Fruit fly (Drosophila melanogaster) whole organism, pupa: ENCODE measurements around the gene CG5921.
A peak's percentile ranks its signal among the peaks of the same experiment; 100 is the strongest.

Experiments
- CG10348 ChIP-seq: fragments of 200-800 bp; sonication (Bioruptor generic); IDR thresholded peaks from 2 replicates; pipeline ENCODE4 v1.3.6; 2022; ENCODE audit warnings: missing biosample characterization, missing genetic modification characterization
- CG12605 ChIP-seq: fragments of 200-800 bp; sonication (Bioruptor generic); IDR thresholded peaks from 2 replicates; pipeline ENCODE4 v1.3.6; 2022; ENCODE audit warnings: missing biosample characterization, missing genetic modification characterization
- CG14655 ChIP-seq: fragments of 200-800 bp; sonication (Bioruptor generic); optimal IDR thresholded peaks from 3 replicates; lab custom pipeline; 2017; ENCODE audit warnings: mild to moderate bottlenecking, missing biosample characterization, missing genetic modification reagents, missing genetic modification characterization
- CG15710 ChIP-seq: fragments of 200-800 bp; sonication (Bioruptor generic); optimal IDR thresholded peaks from 2 replicates; lab custom pipeline; 2018; ENCODE audit warnings: missing biosample characterization, mild to moderate bottlenecking, missing genetic modification characterization, moderate library complexity
- CG34367 ChIP-seq: fragments of 200-800 bp; sonication (Bioruptor generic); optimal IDR thresholded peaks from 2 replicates; lab custom pipeline; 2018; ENCODE audit warnings: missing biosample characterization, mild to moderate bottlenecking, missing genetic modification characterization
- CG9948 ChIP-seq: fragments of 200-800 bp; sonication (Bioruptor generic); optimal IDR thresholded peaks from 2 replicates; lab custom pipeline; 2018; ENCODE audit warnings: missing biosample characterization, mild to moderate bottlenecking, missing genetic modification characterization, moderate library complexity
- D1 ChIP-seq: fragments of 200-800 bp; sonication (Bioruptor generic); optimal IDR thresholded peaks from 2 replicates; lab custom pipeline; 2018; ENCODE audit warnings: missing biosample characterization, mild to moderate bottlenecking, missing genetic modification characterization, moderate library complexity
- EcR ChIP-seq: fragments of 200-800 bp; sonication (Bioruptor generic); optimal IDR thresholded peaks from 3 replicates; lab custom pipeline; 2019; ENCODE audit warnings: missing biosample characterization, missing genetic modification characterization, mild to moderate bottlenecking, moderate library complexity, missing genetic modification reagents
- Ets98B ChIP-seq: fragments of 200-800 bp; sonication (Bioruptor generic); IDR thresholded peaks from 2 replicates; pipeline ENCODE4 v1.3.6; 2022; ENCODE audit warnings: missing biosample characterization, missing genetic modification characterization
- Pif1B ChIP-seq: fragments of 200-800 bp; sonication (Bioruptor generic); optimal IDR thresholded peaks from 3 replicates; lab custom pipeline; 2016; ENCODE audit warnings: missing biosample characterization, missing genetic modification characterization
- fd96Ca ChIP-seq: fragments of 200-800 bp; sonication (Bioruptor generic); IDR thresholded peaks from 3 replicates; pipeline ENCODE4 v1.3.6; 2022; ENCODE audit warnings: missing biosample characterization, missing genetic modification characterization
- gl ChIP-seq: fragments of 200-800 bp; sonication (Bioruptor generic); optimal IDR thresholded peaks from 2 replicates; lab custom pipeline; 2018; ENCODE audit warnings: missing biosample characterization, mild to moderate bottlenecking, missing genetic modification characterization

DNA sequence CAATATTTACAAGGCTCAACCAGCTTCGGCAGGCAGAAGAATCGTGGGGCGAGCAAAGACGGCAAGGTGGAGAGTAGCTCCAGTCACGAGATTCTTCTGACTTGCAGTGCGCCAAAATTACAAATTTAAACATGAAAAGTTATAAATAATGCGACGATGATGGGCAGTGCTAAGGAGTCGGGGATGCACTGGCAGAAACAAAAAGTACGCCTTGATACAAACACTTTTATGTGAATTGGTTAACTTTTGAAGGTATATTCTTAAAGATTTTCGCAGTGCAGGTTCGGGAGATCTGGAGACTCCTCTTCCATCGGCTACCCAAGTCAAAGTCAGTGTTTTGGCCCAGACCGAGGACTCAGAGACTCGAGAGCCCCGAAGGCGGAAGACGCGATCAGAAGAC, 29.2 kb upstream of the CG5921 start:
- no peak for TF ChIP-seq EcR (GFP tag; lab: Kevin White, UChicago)
- no peak for TF ChIP-seq CG10348 (GFP tag; lab: Robert Waterston, UW)
- no peak for TF ChIP-seq CG15710 (tag; lab: Kevin White, UChicago)
- TF ChIP-seq D1 (tag; lab: Kevin White, UChicago), result no peak
- TF ChIP-seq CG14655 (GFP tag; lab: Kevin White, UChicago), result no peak
- TF ChIP-seq CG9948 (tag; lab: Kevin White, UChicago), result no peak
- no peak for TF ChIP-seq gl
- no peak for TF ChIP-seq CG12605 (GFP tag; lab: Robert Waterston, UW)
- TF ChIP-seq CG34367 (tag; lab: Kevin White, UChicago), result no peak
- no peak for TF ChIP-seq Ets98B (GFP tag; lab: Robert Waterston, UW)
- 0 out of 3 replicates have a peak, but pooled peaks have one; percentile 12 for TF ChIP-seq fd96Ca (GFP tag; lab: Robert Waterston, UW)
- TF ChIP-seq Pif1B (GFP tag; lab: Kevin White, UChicago), result no peak
